Fruit fly (Drosophila melanogaster) S2 (cell line): ENCODE measurements around the gene bark.

Source experiments
- CG8478 ChIP-seq: fragments of >200 bp; optimal IDR thresholded peaks from 2 replicates; lab custom pipeline; 2018
- CTCF ChIP-seq, 2 experiments: fragments of >200 bp; optimal IDR thresholded peaks; 2 replicates each; lab custom pipeline; 2018

DNA sequence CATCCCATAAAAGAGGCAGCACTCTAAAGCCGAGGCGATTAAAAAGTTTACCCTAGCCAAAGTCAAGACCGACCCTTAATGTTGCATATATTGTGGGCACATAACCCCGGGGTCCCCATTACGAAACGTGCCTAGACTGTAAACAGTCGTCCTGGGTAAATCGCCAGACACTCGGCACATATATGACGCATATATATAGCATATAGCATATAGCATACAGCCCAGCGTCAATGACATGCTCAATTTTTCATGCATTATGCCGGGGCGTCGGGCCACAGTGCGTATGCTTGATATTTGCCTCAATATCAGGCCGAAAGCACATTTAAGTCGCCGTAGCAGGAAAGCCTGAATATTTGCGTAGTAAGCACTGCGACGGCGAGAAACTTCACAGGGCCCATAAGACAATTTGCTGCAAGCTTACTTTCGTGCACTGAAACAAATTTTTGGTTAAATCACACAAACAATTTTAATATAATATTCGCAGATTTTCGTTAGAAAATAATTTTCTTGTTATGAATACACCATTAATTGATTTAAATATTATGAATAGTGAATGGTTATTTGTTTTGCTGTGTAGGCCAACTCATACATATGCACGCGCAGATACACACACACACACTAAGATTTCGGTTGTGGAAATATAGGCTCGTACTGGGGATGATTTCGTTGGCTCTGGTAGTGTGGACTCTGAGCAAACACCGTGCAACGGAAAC lies 32.0 kb upstream of the bark start:
- TF ChIP-seq CG8478 (lab: Kevin White, UChicago) (no peak), CTCF (optimal IDR thresholded peaks at IDR 0.05; lab: Kevin White, UChicago) (no peak)
